Fruit fly (Drosophila melanogaster): ENCODE data around the gene eya.

The eya gene

DNA sequence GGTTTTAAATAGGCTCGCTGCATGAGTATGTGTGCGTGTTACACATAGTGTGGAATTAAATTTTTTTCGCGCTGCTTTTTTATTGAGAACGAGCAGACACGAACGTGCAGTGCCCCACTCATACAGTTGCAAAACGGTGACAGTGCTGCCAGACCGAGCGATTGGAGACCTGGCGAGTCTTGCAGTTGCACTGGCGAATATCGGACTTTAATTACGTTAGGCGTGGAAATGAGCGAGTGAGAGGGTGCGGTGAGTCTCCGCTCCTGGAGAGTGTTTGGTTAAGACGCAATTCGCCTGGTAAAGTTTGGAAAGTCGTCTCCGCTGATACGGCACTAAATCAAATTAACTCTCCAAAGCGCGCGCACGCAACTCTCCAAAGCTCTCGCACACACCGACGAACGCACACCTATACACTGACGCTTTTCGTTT lies 65.5 kb downstream of the eya start:
- TF ChIP-seq CG6276 (GFP tag; optimal IDR thresholded peaks at IDR 0.05) (no peak), Hr38 (GFP tag; optimal IDR thresholded peaks at IDR 0.05) (no peak), Eip93F (GFP tag; optimal IDR thresholded peaks at IDR 0.05) (no peak), CG6163 (GFP tag; IDR thresholded peaks at IDR 0.05) (peak; percentile 62; the same call in 2 of the 3 replicates), net (GFP tag; optimal IDR thresholded peaks at IDR 0.05) (no peak), Lpt (GFP tag; optimal IDR thresholded peaks at IDR 0.05) (peak; percentile 4), CG1621 (tag; optimal IDR thresholded peaks at IDR 0.05) (peak; percentile 31), ss (GFP tag; optimal IDR thresholded peaks at IDR 0.05) (peak in 1 of 2 experiments; percentile 21), Ets96B (tag; optimal IDR thresholded peaks at IDR 0.05) (no peak), fkh (GFP tag; optimal IDR thresholded peaks at IDR 0.05) (peak; percentile 53), CG7368 (GFP tag; optimal IDR thresholded peaks at IDR 0.05) (no peak), Hr39 (GFP tag; optimal IDR thresholded peaks at IDR 0.05) (no peak), CG8632 (GFP tag; optimal IDR thresholded peaks at IDR 0.05) (no peak), Sox15 (GFP tag; optimal IDR thresholded peaks at IDR 0.05) (no peak), CG15336 (GFP tag; IDR thresholded peaks at IDR 0.05) (0 out of 2 replicates have a peak, but pooled peaks have one; percentile 23), Gug (GFP tag; IDR thresholded peaks at IDR 0.05) (peak; percentile 24; the same call in 1 of the 2 replicates), vri (GFP tag; optimal IDR thresholded peaks at IDR 0.05) (no peak), Eip78C (GFP tag) (peak; percentile 80)

- TF ChIP-seq CG11294 (GFP tag; IDR thresholded peaks at IDR 0.05), result peak; percentile 74
- peak; percentile 96 for TF ChIP-seq svp (GFP tag)
- peak; percentile 73 for TF ChIP-seq CG10669 (GFP tag; optimal IDR thresholded peaks at IDR 0.05)
- peak; percentile 64 for TF ChIP-seq CG34406 (GFP tag; optimal IDR thresholded peaks at IDR 0.05)
- peak; percentile 61 for TF ChIP-seq CG6808 (GFP tag; optimal IDR thresholded peaks at IDR 0.05)
- peak; percentile 66 for TF ChIP-seq Hr38 (GFP tag; optimal IDR thresholded peaks at IDR 0.05)
- TF ChIP-seq CG6163 (GFP tag; IDR thresholded peaks at IDR 0.05), result peak; percentile 70
- TF ChIP-seq eg (GFP tag; IDR thresholded peaks at IDR 0.05), result peak; percentile 83
- TF ChIP-seq dac (GFP tag; optimal IDR thresholded peaks at IDR 0.05), result peak; percentile 60
- peak; percentile 63 for TF ChIP-seq CG8632 (GFP tag; optimal IDR thresholded peaks at IDR 0.05)
- TF ChIP-seq esn (GFP tag; optimal IDR thresholded peaks at IDR 0.05), result peak; percentile 85
- peak; percentile 90 for TF ChIP-seq lz (GFP tag; optimal IDR thresholded peaks at IDR 0.05)
- peak; percentile 77 for TF ChIP-seq CG32006 (GFP tag; optimal IDR thresholded peaks at IDR 0.05)
- peak; percentile 93 for TF ChIP-seq CG31627 (GFP tag; optimal IDR thresholded peaks at IDR 0.05)
- TF ChIP-seq Sox14 (GFP tag; optimal IDR thresholded peaks at IDR 0.05), result peak; percentile 84
- peak; percentile 78 for TF ChIP-seq CG6792 (GFP tag; optimal IDR thresholded peaks at IDR 0.05)
- no peak for TF ChIP-seq Hr4 (GFP tag; optimal IDR thresholded peaks at IDR 0.05)
- TF ChIP-seq OdsH (GFP tag; optimal IDR thresholded peaks at IDR 0.05), result peak; percentile 87
- peak; percentile 72 for TF ChIP-seq CG7368 (GFP tag; optimal IDR thresholded peaks at IDR 0.05)
- TF ChIP-seq CG11762 (GFP tag; optimal IDR thresholded peaks at IDR 0.05; ENCODE audit: insufficient read depth), result peak; percentile 74
- peak; percentile 1 for TF ChIP-seq CG9139 (GFP tag; optimal IDR thresholded peaks at IDR 0.05)
- TF ChIP-seq Eip93F (GFP tag; optimal IDR thresholded peaks at IDR 0.05), result peak; percentile 80
- TF ChIP-seq CG8119 (GFP tag; IDR thresholded peaks at IDR 0.05), result peak; percentile 83
- TF ChIP-seq acj6 (GFP tag; optimal IDR thresholded peaks at IDR 0.05), result peak; percentile 85
- no peak for TF ChIP-seq spab (GFP tag; optimal IDR thresholded peaks at IDR 0.05)
- no peak for TF ChIP-seq CG16779 (tag; optimal IDR thresholded peaks at IDR 0.05)
- peak; percentile 79 for TF ChIP-seq Smox (GFP tag; optimal IDR thresholded peaks at IDR 0.05)
- TF ChIP-seq Gug (GFP tag; IDR thresholded peaks at IDR 0.05), result peak; percentile 73
- TF ChIP-seq CG10631 (GFP tag; optimal IDR thresholded peaks at IDR 0.05), result peak; percentile 86
- peak; percentile 85 for TF ChIP-seq Ets21C (GFP tag; optimal IDR thresholded peaks at IDR 0.05)
- TF ChIP-seq fd85E (GFP tag; optimal IDR thresholded peaks at IDR 0.05), result peak; percentile 62
- peak; percentile 79 for TF ChIP-seq CG3032 (tag; optimal IDR thresholded peaks at IDR 0.05)
- TF ChIP-seq dsx (GFP tag; optimal IDR thresholded peaks at IDR 0.05; ENCODE audit: poor library complexity, severe bottlenecking), result peak; percentile 36
- peak; percentile 88 for TF ChIP-seq cyc (GFP tag; optimal IDR thresholded peaks at IDR 0.05)
- peak; percentile 66 for TF ChIP-seq CG6854 (GFP tag; optimal IDR thresholded peaks at IDR 0.05)
- peak; percentile 85 for TF ChIP-seq Met (GFP tag; optimal IDR thresholded peaks at IDR 0.05)
These were observed 66.4 kb downstream of the eya start, which contains the start of the genes Sec61alpha and Daxx for dm6 chr2L:6480212-6480994. Gene Sec61alpha (minus strand): TSS chr2L:6480575. Gene Daxx (plus strand): TSS chr2L:6480929.

Data from whole organism, prepupa.